Worm (Caenorhabditis elegans) whole organism, L4 larva: ENCODE results near the gene srx-58.
A peak's percentile ranks its signal among the peaks of the same experiment; 100 is the strongest.

Source experiments
- F26F4.8 ChIP-seq: fragments of 200-800 bp; sonication (Bioruptor generic); conservative IDR thresholded peaks from 2 replicates; pipeline ENCODE4 v1.3.6; 2022; ENCODE audit warnings: missing genetic modification characterization, missing compliant biosample characterization
- R02D3.7 ChIP-seq: fragments of 150-350 bp; sonication (generic microtip); optimal IDR thresholded peaks from 3 replicates; lab custom pipeline; 2014; ENCODE audit warnings: missing biosample characterization, missing genetic modification characterization
- T20F7.1 ChIP-seq: fragments of 200-800 bp; sonication (Bioruptor generic); optimal IDR thresholded peaks from 2 replicates; lab custom pipeline; 2018; ENCODE audit warnings: mild to moderate bottlenecking, missing genetic modification characterization, missing compliant biosample characterization
- Y5F2A.4 ChIP-seq: fragments of 200-800 bp; sonication (Bioruptor generic); optimal IDR thresholded peaks from 2 replicates; lab custom pipeline; 2018; ENCODE audit warnings: mild to moderate bottlenecking, missing genetic modification characterization, missing compliant biosample characterization
- ZK337.2 ChIP-seq: fragments of 200-800 bp; sonication (Bioruptor generic); IDR thresholded peaks from 2 replicates; pipeline ENCODE4 v1.3.6; 2022; ENCODE audit warnings: missing genetic modification reagents, missing genetic modification characterization, missing compliant biosample characterization
- ZK546.5 ChIP-seq, 2 experiments: sonication (generic microtip); optimal IDR thresholded peaks; 2 replicates each; lab custom pipeline; 2017; ENCODE audit warnings: missing biosample characterization in 2 of 2, missing genetic modification characterization in 2 of 2
- ceh-20 ChIP-seq: fragments of 200-800 bp; sonication (Bioruptor generic); IDR thresholded peaks from 2 replicates; pipeline ENCODE4 v1.3.6; 2022; ENCODE audit warnings: missing genetic modification reagents, missing genetic modification characterization, missing compliant biosample characterization
- ceh-82 ChIP-seq: sonication (generic microtip); optimal IDR thresholded peaks from 2 replicates; lab custom pipeline; 2017; ENCODE audit warnings: missing biosample characterization, missing genetic modification characterization
- ctbp-1 ChIP-seq: fragments of 200-800 bp; sonication (Bioruptor generic); IDR thresholded peaks from 2 replicates; pipeline ENCODE4 v1.3.6; 2022; ENCODE audit warnings: missing genetic modification reagents, missing genetic modification characterization, missing compliant biosample characterization
- daf-19 ChIP-seq: fragments of 200-800 bp; sonication (Bioruptor generic); conservative IDR thresholded peaks from 2 replicates; pipeline ENCODE4 v1.3.6; 2022; ENCODE audit warnings: missing genetic modification characterization, missing compliant biosample characterization
- dpl-1 ChIP-seq: fragments of 150-350 bp; optimal IDR thresholded peaks from 2 replicates; lab custom pipeline; 2014; ENCODE audit warnings: missing biosample characterization, missing genetic modification reagents, missing genetic modification characterization
- duxl-1 ChIP-seq: sonication (generic microtip); optimal IDR thresholded peaks from 2 replicates; lab custom pipeline; 2016; ENCODE audit warnings: mild to moderate bottlenecking, missing genetic modification characterization, moderate library complexity, missing compliant biosample characterization; ENCODE audit not compliant: poor library complexity
- gei-8 ChIP-seq: fragments of 200-800 bp; sonication (Bioruptor generic); optimal IDR thresholded peaks from 2 replicates; lab custom pipeline; 2018; ENCODE audit warnings: mild to moderate bottlenecking, missing genetic modification characterization, missing compliant biosample characterization
- jun-1 ChIP-seq: fragments of 150-350 bp; optimal IDR thresholded peaks from 2 replicates; lab custom pipeline; 2014; ENCODE audit warnings: missing biosample characterization, missing genetic modification reagents, missing genetic modification characterization
- lin-15B ChIP-seq: fragments of 150-350 bp; sonication (generic microtip); optimal IDR thresholded peaks from 3 replicates; lab custom pipeline; 2014; ENCODE audit warnings: missing biosample characterization, missing genetic modification characterization
- lin-39 ChIP-seq: fragments of 150-350 bp; optimal IDR thresholded peaks from 2 replicates; lab custom pipeline; 2014; ENCODE audit warnings: missing biosample characterization, missing genetic modification reagents, missing genetic modification characterization
- mdt-29 ChIP-seq: fragments of 200-800 bp; sonication (Bioruptor generic); IDR thresholded peaks from 2 replicates; pipeline ENCODE4 v1.3.6; 2022; ENCODE audit warnings: missing genetic modification reagents, missing genetic modification characterization, missing compliant biosample characterization
- mep-1 ChIP-seq: fragments of 150-350 bp; sonication (generic microtip); optimal IDR thresholded peaks from 3 replicates; lab custom pipeline; 2014; ENCODE audit warnings: missing biosample characterization, missing genetic modification characterization
- nhr-10 ChIP-seq: fragments of 150-350 bp; optimal IDR thresholded peaks from 2 replicates; lab custom pipeline; 2014; ENCODE audit warnings: missing biosample characterization, missing genetic modification characterization
- nhr-11 ChIP-seq: fragments of 150-350 bp; optimal IDR thresholded peaks from 2 replicates; lab custom pipeline; 2014; ENCODE audit warnings: missing biosample characterization, missing genetic modification characterization
- nhr-41 ChIP-seq: fragments of 200-800 bp; sonication (Bioruptor generic); IDR thresholded peaks from 2 replicates; pipeline ENCODE4 v1.3.6; 2022; ENCODE audit warnings: missing genetic modification reagents, missing genetic modification characterization, missing compliant biosample characterization
- nhr-42 ChIP-seq: fragments of 200-800 bp; sonication (Bioruptor generic); IDR thresholded peaks from 2 replicates; pipeline ENCODE4 v1.3.6; 2022; ENCODE audit warnings: missing genetic modification characterization, missing compliant biosample characterization
- nhr-48 ChIP-seq: sonication (generic microtip); optimal IDR thresholded peaks from 2 replicates; lab custom pipeline; 2016; ENCODE audit warnings: mild to moderate bottlenecking, missing genetic modification characterization, missing compliant biosample characterization
- pha-4 ChIP-seq, 2 experiments: fragments of 150-350 bp in 1 of 2; fragments of 200-800 bp in 1 of 2; sonication (Bioruptor generic) in 1 of 2; IDR thresholded peaks in 1 of 2; optimal IDR thresholded peaks in 1 of 2; 2 replicates each; pipeline versions ENCODE4 v1.3.6 to Lab custom; 2014 to 2022; ENCODE audit warnings: missing genetic modification characterization in 2 of 2, missing genetic modification reagents in 2 of 2, missing biosample characterization in 1 of 2, missing compliant biosample characterization in 1 of 2
- rbr-2 ChIP-seq: sonication (generic microtip); optimal IDR thresholded peaks from 2 replicates; lab custom pipeline; 2016; ENCODE audit warnings: missing genotype, missing genetic modification characterization, missing compliant biosample characterization
- set-16 ChIP-seq: fragments of 200-800 bp; sonication (Bioruptor generic); IDR thresholded peaks from 2 replicates; pipeline ENCODE4 v1.3.6; 2022; ENCODE audit warnings: missing genetic modification reagents, missing genetic modification characterization, missing compliant biosample characterization
- snpc-1.2 ChIP-seq: fragments of 200-800 bp; sonication (Bioruptor generic); IDR thresholded peaks from 2 replicates; pipeline ENCODE4 v1.3.6; 2022; ENCODE audit warnings: missing genetic modification reagents, missing genetic modification characterization, missing compliant biosample characterization
- tag-97 ChIP-seq: fragments of 200-800 bp; sonication (Bioruptor generic); IDR thresholded peaks from 2 replicates; pipeline ENCODE4 v1.3.6; 2022; ENCODE audit warnings: missing genetic modification characterization, missing compliant biosample characterization
- unc-62 ChIP-seq, 3 experiments: fragments of 150-350 bp in 1 of 3; sonication (generic microtip); optimal IDR thresholded peaks in 2 of 3; peaks in 1 of 3; 1 replicate in 1 of 3; 2 replicates in 2 of 3; lab custom pipeline; 2014 to 2017; ENCODE audit warnings: missing biosample characterization in 3 of 3, missing genetic modification characterization in 3 of 3, missing genetic modification reagents in 3 of 3, missing genotype in 1 of 3
- zfp-2 ChIP-seq: sonication (generic microtip); optimal IDR thresholded peaks from 2 replicates; lab custom pipeline; 2016; ENCODE audit warnings: mild to moderate bottlenecking, missing genetic modification characterization, missing compliant biosample characterization
- zip-11 ChIP-seq: fragments of 200-800 bp; sonication (Bioruptor generic); IDR thresholded peaks from 2 replicates; pipeline ENCODE4 v1.3.6; 2022; ENCODE audit warnings: missing genetic modification characterization, missing compliant biosample characterization

The srx-58 gene

ce11 chrV:15337405-15337804 is 15.1 kb upstream of the srx-58 start, which contains the start of gene wrt-7:
TSS of gene wrt-7 (minus strand) at chrV:15337505.
- TF ChIP-seq nhr-42 (GFP tag; lab: Robert Waterston, UW) (no peak), unc-62 (GFP tag; optimal IDR thresholded peaks at IDR 0.05 in 1 of 2; lab: Kevin White, UChicago) (peak in 1 of 2 experiments; percentile 33), unc-62 (tag; optimal IDR thresholded peaks at IDR 0.05; lab: Kevin White, UChicago) (no peak)
- TF ChIP-seq, all 104 proteins: peak for 1

DNA sequence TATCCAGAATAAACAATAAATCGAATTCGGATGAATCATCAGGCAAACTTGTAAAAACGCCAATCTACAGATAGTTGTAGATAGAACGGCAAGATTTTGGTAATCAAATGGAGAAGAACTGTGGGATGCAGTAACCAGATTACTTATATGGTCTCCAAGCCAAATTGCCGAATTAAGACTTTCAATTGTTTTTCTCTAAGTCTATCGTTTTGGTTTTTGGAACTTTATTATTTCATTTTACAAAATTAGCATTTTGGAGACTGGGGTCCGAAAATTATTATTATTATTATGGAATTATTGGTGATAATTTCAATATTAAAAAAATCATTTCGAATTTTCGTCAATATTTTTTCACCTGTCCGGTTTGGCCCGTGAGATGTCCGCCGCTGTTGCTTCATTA is 13.1 kb upstream of the srx-58 start, which contains the start of gene clec-228:
clec-228 (minus strand) TSS at position 101 of the 400 bp plus-strand sequence.
- TF ChIP-seq duxl-1 (tag; lab: Kevin White, UChicago) (no peak), pha-4 (GFP tag; IDR thresholded peaks at IDR 0.05; lab: Robert Waterston, UW) (no peak), pha-4 (tag; optimal IDR thresholded peaks at IDR 0.05; lab: Kevin White, UChicago) (no peak), ZK337.2 (GFP tag; lab: Robert Waterston, UW) (no peak), jun-1 (tag; lab: Kevin White, UChicago) (no peak), zfp-2 (no peak), R02D3.7 (tag; lab: Kevin White, UChicago) (no peak), T20F7.1 (GFP tag; lab: Kevin White, UChicago) (no peak), zip-11 (GFP tag; lab: Robert Waterston, UW) (no peak), lin-15B (no peak)

DNA sequence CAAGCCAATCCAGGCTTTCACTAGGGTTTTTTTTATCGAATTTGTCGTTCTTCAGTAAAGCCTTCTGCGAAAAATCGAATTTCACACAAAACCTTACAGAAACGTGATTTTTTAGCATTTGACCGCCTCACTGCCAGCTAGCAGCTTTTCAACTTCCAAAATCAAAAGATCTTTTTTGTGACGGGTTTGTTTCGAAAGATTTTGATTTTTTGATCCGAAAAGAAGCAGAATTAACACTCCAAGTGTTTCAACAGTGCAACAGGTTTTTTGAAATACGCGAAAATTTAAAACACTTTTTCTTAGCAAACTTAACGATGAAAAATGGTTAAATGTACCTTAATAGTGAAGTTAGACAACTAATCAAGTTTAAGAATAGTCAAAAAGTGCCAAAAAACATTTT is 11.1 kb upstream of the srx-58 start, which contains the start of gene clec-229:
clec-229 (minus strand) TSS at position 101 of the 400 bp plus-strand sequence.
- TF ChIP-seq Y5F2A.4 (GFP tag; lab: Kevin White, UChicago): no peak
- peak in 1 of 2 experiments; percentile 24 for TF ChIP-seq unc-62 (GFP tag; optimal IDR thresholded peaks at IDR 0.05 in 1 of 2; lab: Kevin White, UChicago)
- TF ChIP-seq unc-62 (tag; optimal IDR thresholded peaks at IDR 0.05; lab: Kevin White, UChicago): no peak
- TF ChIP-seq tag-97 (GFP tag; lab: Robert Waterston, UW): no peak

ce11 chrV:15344481-15344880 is 8.0 kb upstream of the srx-58 start, which contains the start of gene wrt-8:
TSS of gene wrt-8 (minus strand) at chrV:15344581.
- TF ChIP-seq set-16 (GFP tag; lab: Robert Waterston, UW): no peak
- no peak for TF ChIP-seq ceh-82 (tag; lab: Kevin White, UChicago)
- no peak for TF ChIP-seq ZK546.5 (tag; optimal IDR thresholded peaks at IDR 0.05; lab: Kevin White, UChicago)
- no peak for TF ChIP-seq F26F4.8 (GFP tag; lab: Robert Waterston, UW)
- TF ChIP-seq snpc-1.2 (GFP tag; lab: Robert Waterston, UW): no peak
- no peak for TF ChIP-seq ZK337.2 (GFP tag; lab: Robert Waterston, UW)
- TF ChIP-seq nhr-11 (tag; lab: Kevin White, UChicago): no peak
- TF ChIP-seq lin-15B: no peak

DNA sequence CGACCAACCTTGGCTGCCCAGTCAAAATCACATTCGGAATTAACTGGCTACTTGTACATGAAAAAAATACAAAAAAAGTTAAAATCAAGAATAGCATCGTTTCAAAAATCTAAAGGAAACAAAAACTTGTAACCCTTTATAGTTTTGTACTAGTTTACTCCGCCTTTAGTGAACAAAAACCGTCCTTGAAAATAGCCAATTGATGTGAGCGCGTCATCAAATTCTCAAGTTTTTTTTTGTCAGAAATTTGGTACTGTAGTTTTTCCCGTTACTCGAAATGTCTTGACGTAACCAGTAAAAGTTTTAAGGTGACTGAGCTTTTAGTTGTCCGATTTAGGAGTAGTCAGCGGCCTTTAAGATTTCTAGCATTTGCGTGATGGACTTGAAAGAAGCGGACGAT is 5.2 kb upstream of the srx-58 start, which contains the start of gene C29F3.3:
C29F3.3 (minus strand) TSS at position 101 of the 400 bp plus-strand sequence.
- TF ChIP-seq daf-19 (GFP tag; lab: Robert Waterston, UW) (no peak), ceh-20 (GFP tag; lab: Robert Waterston, UW) (no peak), nhr-41 (GFP tag; lab: Robert Waterston, UW) (no peak), F26F4.8 (GFP tag; lab: Robert Waterston, UW) (no peak), nhr-48 (tag; lab: Kevin White, UChicago) (no peak), ZK337.2 (GFP tag; lab: Robert Waterston, UW) (no peak), duxl-1 (tag; lab: Kevin White, UChicago) (no peak), lin-39 (tag; lab: Kevin White, UChicago) (no peak), dpl-1 (GFP tag; lab: Kevin White, UChicago) (no peak), mdt-29 (GFP tag; lab: Robert Waterston, UW) (no peak), gei-8 (GFP tag; lab: Kevin White, UChicago) (no peak), ctbp-1 (no peak), nhr-10 (no peak), mep-1 (tag; lab: Kevin White, UChicago) (no peak), rbr-2 (tag; lab: Kevin White, UChicago) (no peak), snpc-1.2 (GFP tag; lab: Robert Waterston, UW) (no peak)
